Fruit fly (Drosophila melanogaster) whole organism, wandering third instar larva: ENCODE results near the gene nab.

Experiments used
- Abd-B ChIP-seq: fragments of >200 bp; optimal IDR thresholded peaks from 2 replicates; lab custom pipeline; 2017; ENCODE audit warnings: missing biosample characterization, missing genetic modification characterization
- CG32264 ChIP-seq: fragments of 200-800 bp; sonication (Bioruptor generic); optimal IDR thresholded peaks from 2 replicates; lab custom pipeline; 2016; ENCODE audit warnings: missing biosample characterization, missing genetic modification characterization
- CG9705 ChIP-seq: fragments of 200-800 bp; sonication (Bioruptor generic); optimal IDR thresholded peaks from 2 replicates; lab custom pipeline; 2018; ENCODE audit warnings: missing biosample characterization, mild to moderate bottlenecking, missing genetic modification characterization
- CrebA ChIP-seq: fragments of 200-800 bp; sonication (Bioruptor generic); optimal IDR thresholded peaks from 2 replicates; lab custom pipeline; 2016; ENCODE audit warnings: missing biosample characterization, mild to moderate bottlenecking, missing genetic modification characterization, borderline replicate concordance
- Dfd ChIP-seq: fragments of >200 bp; optimal IDR thresholded peaks from 2 replicates; lab custom pipeline; 2017; ENCODE audit warnings: missing biosample characterization, missing genetic modification characterization
- HLH106 ChIP-seq: fragments of 200-800 bp; optimal IDR thresholded peaks from 3 replicates; lab custom pipeline; 2019; ENCODE audit warnings: missing biosample characterization, mild to moderate bottlenecking, missing genetic modification characterization, moderate library complexity
- Hnf4 ChIP-seq: fragments of 200-800 bp; sonication (Bioruptor generic); optimal IDR thresholded peaks from 2 replicates; lab custom pipeline; 2016; ENCODE audit warnings: missing biosample characterization, mild to moderate bottlenecking, missing genetic modification characterization
- Jra ChIP-seq: sonication (Bioruptor generic); optimal IDR thresholded peaks from 2 replicates; lab custom pipeline; 2016; ENCODE audit warnings: missing biosample characterization, missing genetic modification characterization
- Mio ChIP-seq: sonication (Bioruptor generic); optimal IDR thresholded peaks from 2 replicates; lab custom pipeline; 2016; ENCODE audit warnings: missing biosample characterization, missing genetic modification characterization
- N ChIP-seq: fragments of >200 bp; optimal IDR thresholded peaks from 2 replicates; lab custom pipeline; 2018; ENCODE audit warnings: missing biosample characterization, missing external identifiers, missing genetic modification characterization
- OdsH ChIP-seq: fragments of 200-800 bp; sonication (Bioruptor generic); optimal IDR thresholded peaks from 2 replicates; lab custom pipeline; 2016; ENCODE audit warnings: missing biosample characterization, mild to moderate bottlenecking, missing genetic modification characterization
- Rel ChIP-seq, 2 experiments: fragments of 200-800 bp; sonication (Bioruptor generic) in 1 of 2; optimal IDR thresholded peaks; 2 replicates in 1 of 2; 3 replicates in 1 of 2; lab custom pipeline; 2016 to 2019; ENCODE audit warnings: mild to moderate bottlenecking in 2 of 2, missing biosample characterization in 2 of 2, missing genetic modification characterization in 2 of 2, moderate library complexity in 1 of 2
- Sp1 ChIP-seq: fragments of 200-800 bp; sonication (Bioruptor generic); optimal IDR thresholded peaks from 3 replicates; lab custom pipeline; 2019; ENCODE audit warnings: missing biosample characterization, mild to moderate bottlenecking, missing genetic modification characterization, moderate library complexity
- Vsx2 ChIP-seq: fragments of 200-300, 225-300 bp; sonication (Bioruptor generic); optimal IDR thresholded peaks from 2 replicates; lab custom pipeline; 2018; ENCODE audit warnings: missing biosample characterization, missing genetic modification characterization; ENCODE audit not compliant: partially characterized antibody
- br ChIP-seq: fragments of 200-800 bp; sonication (Bioruptor generic); optimal IDR thresholded peaks from 2 replicates; lab custom pipeline; 2016; ENCODE audit warnings: missing biosample characterization, missing genetic modification characterization
- brk ChIP-seq: fragments of 200-800 bp; sonication (Bioruptor generic); optimal IDR thresholded peaks from 2 replicates; lab custom pipeline; 2016; ENCODE audit warnings: missing biosample characterization, mild to moderate bottlenecking, missing genetic modification characterization
- dl ChIP-seq, 2 experiments: fragments of 175-275, 200-275 bp in 1 of 2; fragments of 200-275 bp in 1 of 2; sonication (Bioruptor generic); optimal IDR thresholded peaks; lab custom pipeline; 2018; ENCODE audit warnings: mild to moderate bottlenecking in 2 of 2, missing biosample characterization in 2 of 2, missing genetic modification characterization in 2 of 2, moderate library complexity in 2 of 2; ENCODE audit not compliant: partially characterized antibody in 2 of 2, insufficient read depth in 1 of 2
- dmrt93B ChIP-seq: fragments of 200-800 bp; sonication (Bioruptor generic); optimal IDR thresholded peaks from 2 replicates; lab custom pipeline; 2018; ENCODE audit warnings: missing biosample characterization, mild to moderate bottlenecking, missing genetic modification characterization
- dsf ChIP-seq: sonication (Bioruptor generic); optimal IDR thresholded peaks from 2 replicates; lab custom pipeline; 2016; ENCODE audit warnings: missing biosample characterization, missing genetic modification characterization, borderline replicate concordance
- ey ChIP-seq: fragments of 200-800 bp; sonication (Bioruptor generic); optimal IDR thresholded peaks from 2 replicates; lab custom pipeline; 2016; ENCODE audit warnings: missing biosample characterization, missing genetic modification characterization
- foxo ChIP-seq, 2 experiments: fragments of 200-800 bp; sonication (Bioruptor generic); optimal IDR thresholded peaks; 2 replicates in 1 of 2; 3 replicates in 1 of 2; lab custom pipeline; 2016 to 2017; ENCODE audit warnings: missing biosample characterization in 2 of 2, missing genetic modification characterization in 2 of 2
- fru ChIP-seq: fragments of 200-800 bp; sonication (Bioruptor generic); optimal IDR thresholded peaks from 3 replicates; lab custom pipeline; 2016; ENCODE audit warnings: missing biosample characterization, mild to moderate bottlenecking, missing genetic modification characterization
- h ChIP-seq: fragments of 200-800 bp; sonication (Bioruptor generic); optimal IDR thresholded peaks from 3 replicates; lab custom pipeline; 2016; ENCODE audit warnings: missing biosample characterization, mild to moderate bottlenecking, missing genetic modification characterization
- jim ChIP-seq: fragments of 175-275, 200-325 bp; sonication (Bioruptor generic); optimal IDR thresholded peaks from 2 replicates; lab custom pipeline; 2016; ENCODE audit warnings: missing biosample characterization, mild to moderate bottlenecking, missing genetic modification characterization
- lola ChIP-seq: fragments of >200 bp; optimal IDR thresholded peaks from 2 replicates; lab custom pipeline; 2017; ENCODE audit warnings: missing biosample characterization, missing genetic modification characterization
- pan ChIP-seq: fragments of >200 bp; optimal IDR thresholded peaks from 2 replicates; lab custom pipeline; 2017
- psq ChIP-seq: fragments of 200-800 bp; sonication (Bioruptor generic); optimal IDR thresholded peaks from 3 replicates; lab custom pipeline; 2017; ENCODE audit warnings: missing biosample characterization, mild to moderate bottlenecking, missing genetic modification characterization, moderate library complexity
- rgr ChIP-seq: fragments of 200-800 bp; sonication (Bioruptor generic); optimal IDR thresholded peaks from 3 replicates; lab custom pipeline; 2016; ENCODE audit warnings: missing biosample characterization, mild to moderate bottlenecking, missing genetic modification characterization
- sv ChIP-seq: fragments of 200-800 bp; sonication (Bioruptor generic); optimal IDR thresholded peaks from 3 replicates; lab custom pipeline; 2016; ENCODE audit warnings: missing biosample characterization, missing genetic modification characterization
- tai ChIP-seq: sonication (Bioruptor generic); optimal IDR thresholded peaks from 2 replicates; lab custom pipeline; 2016; ENCODE audit warnings: missing biosample characterization, missing genetic modification characterization
- usp ChIP-seq: fragments of >200 bp; optimal IDR thresholded peaks from 2 replicates; lab custom pipeline; 2017; ENCODE audit warnings: missing biosample characterization, missing genetic modification characterization
- woc ChIP-seq: sonication (Bioruptor generic); optimal IDR thresholded peaks from 2 replicates; lab custom pipeline; 2016; ENCODE audit warnings: missing biosample characterization, mild to moderate bottlenecking, missing genetic modification characterization

The nab gene

DNA sequence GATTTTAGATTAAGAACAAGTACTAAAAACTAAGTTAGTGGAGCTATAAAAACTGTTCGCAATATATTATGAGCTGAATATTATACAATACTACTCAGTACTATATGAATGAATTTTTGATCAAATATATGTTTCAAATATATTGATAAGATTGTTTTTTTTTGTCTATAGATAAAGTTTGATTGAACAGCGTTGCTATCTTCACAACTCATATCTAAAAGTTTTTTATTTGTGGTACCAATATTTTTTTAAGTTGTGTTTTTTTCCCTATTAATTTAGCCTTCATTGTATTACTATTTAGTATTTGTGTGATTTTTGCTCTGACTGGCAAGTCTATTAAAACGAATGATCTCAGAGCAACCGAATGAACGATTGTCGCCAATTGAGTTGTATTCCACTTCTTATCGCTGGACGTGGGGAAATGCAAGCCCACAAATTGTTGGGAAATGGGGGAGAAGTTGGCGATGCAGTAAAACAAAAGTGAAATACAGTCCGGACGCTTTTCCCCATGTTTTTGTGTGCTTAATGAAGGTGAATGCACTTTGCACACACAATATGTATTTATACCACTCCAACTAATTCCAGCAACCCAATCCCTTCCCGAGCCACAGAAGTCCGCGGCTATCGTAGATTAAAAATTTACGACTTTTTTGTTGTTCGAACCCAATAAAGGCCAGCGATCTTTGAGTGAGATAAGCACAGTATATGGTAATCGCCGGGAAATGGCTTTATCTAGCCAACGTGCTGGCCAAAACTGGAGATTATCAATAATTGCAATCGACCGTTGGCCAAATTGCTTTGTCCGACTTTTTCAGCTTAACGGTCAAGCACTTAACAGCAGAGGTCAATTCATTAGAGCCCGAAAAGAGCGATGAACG is 44.0 kb downstream of the nab start:
- TF ChIP-seq foxo (GFP tag; optimal IDR thresholded peaks at IDR 0.05; lab: Kevin White, UChicago) = peak in 1 of 2 experiments; percentile 14
- peak; percentile 12 for TF ChIP-seq ey (GFP tag; lab: Kevin White, UChicago)
- TF ChIP-seq psq (GFP tag; lab: Kevin White, UChicago) = no peak
- peak; percentile 13 for TF ChIP-seq brk (GFP tag; lab: Kevin White, UChicago)
- peak; percentile 14 for TF ChIP-seq rgr (GFP tag; lab: Kevin White, UChicago)
- TF ChIP-seq Dfd = no peak
- no peak for TF ChIP-seq Rel (GFP tag; optimal IDR thresholded peaks at IDR 0.05; lab: Kevin White, UChicago)
- TF ChIP-seq Rel (tag; optimal IDR thresholded peaks at IDR 0.05; lab: Kevin White, UChicago) = peak; percentile 85
- TF ChIP-seq OdsH (GFP tag; lab: Kevin White, UChicago) = peak; percentile 51
- no peak for TF ChIP-seq CrebA (GFP tag; lab: Kevin White, UChicago)
- TF ChIP-seq N (GFP tag; lab: Kevin White, UChicago) = no peak
- TF ChIP-seq woc (GFP tag; lab: Kevin White, UChicago) = peak; percentile 9

DNA sequence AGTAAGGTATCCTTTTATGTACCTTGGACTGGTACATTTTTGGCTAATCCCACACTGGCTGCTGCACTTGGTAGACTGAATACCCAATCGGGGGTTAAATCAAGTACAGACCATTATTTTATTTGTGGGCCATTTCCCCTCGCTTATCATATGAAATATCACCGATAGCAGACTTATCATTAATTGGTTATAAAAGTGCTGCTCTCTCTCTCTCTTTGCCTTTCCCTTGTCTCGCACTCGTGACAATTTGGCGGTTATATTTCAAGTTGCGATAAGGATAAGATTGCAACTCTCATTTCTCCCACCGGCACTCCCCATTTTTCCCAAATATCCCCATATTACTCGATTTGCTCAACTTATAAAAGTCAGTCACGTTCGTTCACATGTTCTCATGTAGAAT is 45.0 kb downstream of the nab start:
- no peak for TF ChIP-seq Hnf4
- no peak for TF ChIP-seq CG9705 (GFP tag; lab: Kevin White, UChicago)
- TF ChIP-seq h (GFP tag; lab: Kevin White, UChicago) = peak; percentile 12
- no peak for TF ChIP-seq Rel (GFP tag; optimal IDR thresholded peaks at IDR 0.05; lab: Kevin White, UChicago)
- TF ChIP-seq Rel (tag; optimal IDR thresholded peaks at IDR 0.05; lab: Kevin White, UChicago) = peak; percentile 62
- TF ChIP-seq, all 38 proteins: peak for 2

DNA sequence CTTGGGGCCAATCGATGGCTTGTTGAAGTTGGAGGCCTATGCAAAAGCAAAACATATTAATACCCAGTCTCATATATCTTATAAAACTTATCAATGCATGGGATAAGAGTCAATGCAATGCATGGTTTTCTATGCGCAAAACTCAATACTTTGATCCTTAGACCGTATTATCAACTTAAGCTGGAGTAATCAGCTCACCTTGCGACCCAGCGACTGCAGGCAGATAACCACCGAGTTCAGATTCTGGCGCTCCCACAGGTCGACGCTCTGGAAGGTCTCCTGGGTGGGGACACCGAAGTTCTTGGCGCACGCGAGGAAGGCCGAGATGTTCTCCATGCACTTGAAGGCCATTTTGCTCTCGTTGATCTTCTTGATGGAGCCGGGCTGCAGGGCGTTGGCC is 45.6 kb downstream of the nab start:
- no peak for TF ChIP-seq Rel (GFP tag; optimal IDR thresholded peaks at IDR 0.05; lab: Kevin White, UChicago)
- TF ChIP-seq Rel (tag; optimal IDR thresholded peaks at IDR 0.05; lab: Kevin White, UChicago) = no peak
- no peak for TF ChIP-seq Mio

DNA sequence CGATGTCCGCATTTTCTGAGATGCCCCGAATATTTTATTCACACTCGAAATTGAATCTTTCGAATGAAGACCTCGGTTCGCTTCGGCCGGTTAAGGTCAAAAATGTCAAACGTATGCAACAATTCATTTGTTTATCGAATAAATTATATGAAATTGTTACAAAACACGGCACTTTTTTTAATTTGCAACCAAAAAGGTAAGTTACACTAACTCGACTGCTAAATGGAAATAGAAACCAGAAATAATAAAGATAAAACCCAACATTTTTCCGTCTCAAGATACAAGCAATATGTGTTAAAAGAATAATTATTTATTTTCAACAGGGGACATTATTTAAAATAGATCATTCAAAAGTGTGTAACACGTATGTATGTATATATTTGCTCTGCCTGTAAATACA is 46.7 kb downstream of the nab start:
- TF ChIP-seq jim (GFP tag; lab: Kevin White, UChicago) (no peak), usp (no peak), brk (GFP tag; lab: Kevin White, UChicago) (no peak), CrebA (GFP tag; lab: Kevin White, UChicago) (no peak), Dfd (no peak), h (GFP tag; lab: Kevin White, UChicago) (no peak)

DNA sequence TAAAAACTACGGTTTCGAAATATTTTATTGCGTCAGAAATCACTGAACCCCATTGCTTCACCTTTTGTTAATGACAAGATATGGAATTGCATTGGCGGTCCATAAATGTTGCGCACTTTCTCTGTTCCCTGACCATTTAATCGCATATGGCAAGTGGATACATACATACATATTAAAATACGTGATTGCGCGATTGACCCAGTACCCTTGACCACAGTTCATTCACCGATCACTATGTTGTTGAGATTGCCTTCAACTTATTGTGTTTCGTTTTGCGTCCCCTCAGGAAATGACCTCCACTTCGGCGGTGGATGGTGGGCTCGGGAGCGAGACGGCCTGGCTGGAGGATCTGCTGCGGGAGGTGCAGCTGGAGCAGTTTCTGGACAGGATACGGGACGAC is 50.5 kb downstream of the nab start:
- no peak for TF ChIP-seq Sp1 (GFP tag; lab: Kevin White, UChicago)
- no peak for TF ChIP-seq pan
- no peak for TF ChIP-seq foxo (GFP tag; optimal IDR thresholded peaks at IDR 0.05; lab: Kevin White, UChicago)
- no peak for TF ChIP-seq Abd-B (GFP tag; lab: Kevin White, UChicago)
- no peak for TF ChIP-seq Vsx2
- no peak for TF ChIP-seq Hnf4
- no peak for TF ChIP-seq Mio
- TF ChIP-seq Rel (GFP tag; optimal IDR thresholded peaks at IDR 0.05; lab: Kevin White, UChicago) = no peak
- TF ChIP-seq Rel (tag; optimal IDR thresholded peaks at IDR 0.05; lab: Kevin White, UChicago) = no peak
- TF ChIP-seq Jra (GFP tag; lab: Kevin White, UChicago) = no peak
- no peak for TF ChIP-seq HLH106 (tag; lab: Kevin White, UChicago)

DNA sequence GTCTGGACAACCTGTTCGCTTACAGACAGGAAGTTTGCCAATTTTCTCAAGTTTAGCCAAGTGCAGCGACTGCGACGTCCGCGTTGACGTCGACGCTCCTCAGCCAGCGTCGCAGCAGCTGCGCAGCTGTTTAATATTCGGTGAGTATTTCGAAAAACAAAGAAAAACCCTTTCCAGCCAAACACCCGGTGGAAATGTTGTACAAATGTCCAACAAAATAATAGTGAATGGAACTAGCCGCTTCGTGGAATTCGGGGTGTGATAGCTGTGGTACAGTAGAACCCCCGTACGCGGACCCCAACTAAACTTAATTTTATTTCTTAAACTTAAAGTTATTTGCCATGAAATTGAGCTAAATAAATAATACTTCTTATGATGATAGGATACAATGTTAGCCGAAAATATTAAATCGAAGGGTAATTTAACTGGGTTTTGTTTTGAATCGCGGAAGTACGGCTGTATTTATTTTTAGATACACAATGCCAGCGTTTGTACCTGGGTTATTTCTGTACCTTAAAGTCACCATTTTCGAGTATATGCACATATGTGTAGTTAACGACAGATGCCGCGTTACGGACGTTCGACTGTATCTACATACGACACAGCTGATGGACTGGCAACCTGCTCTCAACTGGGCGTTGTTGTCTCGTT is 51.8 kb downstream of the nab start:
- TF ChIP-seq rgr (GFP tag; lab: Kevin White, UChicago) (peak; percentile 36), Sp1 (GFP tag; lab: Kevin White, UChicago) (peak; percentile 26), Rel (GFP tag; optimal IDR thresholded peaks at IDR 0.05; lab: Kevin White, UChicago) (no peak), Rel (tag; optimal IDR thresholded peaks at IDR 0.05; lab: Kevin White, UChicago) (no peak), Jra (GFP tag; lab: Kevin White, UChicago) (peak; percentile 21), tai (GFP tag; lab: Kevin White, UChicago) (no peak), Hnf4 (no peak), CG32264 (GFP tag; lab: Kevin White, UChicago) (no peak), CrebA (GFP tag; lab: Kevin White, UChicago) (no peak), lola (no peak), woc (GFP tag; lab: Kevin White, UChicago) (peak; percentile 28), HLH106 (tag; lab: Kevin White, UChicago) (peak; percentile 28), N (GFP tag; lab: Kevin White, UChicago) (no peak), h (GFP tag; lab: Kevin White, UChicago) (peak; percentile 46), jim (GFP tag; lab: Kevin White, UChicago) (no peak), ey (GFP tag; lab: Kevin White, UChicago) (peak; percentile 29), CG9705 (GFP tag; lab: Kevin White, UChicago) (no peak), OdsH (GFP tag; lab: Kevin White, UChicago) (no peak), br (peak; percentile 44), dl (GFP tag; optimal IDR thresholded peaks at IDR 0.05; lab: Kevin White, UChicago; ENCODE audit: insufficient read depth in 1 of 2, partially characterized antibody in 2 of 2) (no peak), Abd-B (GFP tag; lab: Kevin White, UChicago) (no peak), fru (peak; percentile 59), dsf (GFP tag; lab: Kevin White, UChicago) (no peak), foxo (GFP tag; optimal IDR thresholded peaks at IDR 0.05; lab: Kevin White, UChicago) (peak in 1 of 2 experiments; percentile 27), psq (GFP tag; lab: Kevin White, UChicago) (peak; percentile 27), sv (GFP tag; lab: Kevin White, UChicago) (peak; percentile 67), dmrt93B (GFP tag; lab: Kevin White, UChicago) (peak; percentile 2)
